Fruit fly (Drosophila melanogaster) whole organism, embryonic: ENCODE measurements around the gene Atg13.

ENCODE experiments used
- Abd-B ChIP-seq: fragments of 200-800 bp; sonication (Bioruptor generic); optimal IDR thresholded peaks from 2 replicates; lab custom pipeline; 2018; ENCODE audit warnings: missing biosample characterization, mild to moderate bottlenecking, missing genetic modification characterization, moderate library complexity
- Awh ChIP-seq: fragments of 200-800 bp; sonication (Bioruptor generic); IDR thresholded peaks from 2 replicates; pipeline ENCODE4, ENCODE4 v1.3.6; 2022; ENCODE audit warnings: missing biosample characterization, missing genetic modification characterization
- CG10267 ChIP-seq: fragments of 200-800 bp; sonication (Bioruptor generic); optimal IDR thresholded peaks from 2 replicates; lab custom pipeline; 2018; ENCODE audit warnings: missing biosample characterization, mild to moderate bottlenecking, missing genetic modification characterization, moderate library complexity
- CG14014 ChIP-seq: fragments of 200-800 bp; sonication (Bioruptor generic); IDR thresholded peaks from 2 replicates; pipeline ENCODE4 v1.3.6; 2022; ENCODE audit warnings: missing biosample characterization, missing genetic modification characterization
- CG14710 ChIP-seq: fragments of 200-800 bp; sonication (Bioruptor generic); optimal IDR thresholded peaks from 3 replicates; lab custom pipeline; 2019; ENCODE audit warnings: missing biosample characterization, mild to moderate bottlenecking, missing genetic modification characterization, moderate library complexity
- CG14860 ChIP-seq: fragments of 200-800 bp; sonication (Bioruptor generic); IDR thresholded peaks from 3 replicates; pipeline ENCODE4 v1.3.6; 2022; ENCODE audit warnings: missing biosample characterization, missing genetic modification characterization; ENCODE audit not compliant: partially characterized antibody
- CG15011 ChIP-seq: fragments of 200-800 bp; sonication (Bioruptor generic); optimal IDR thresholded peaks from 3 replicates; lab custom pipeline; 2018; ENCODE audit warnings: missing biosample characterization, mild to moderate bottlenecking, missing genetic modification characterization
- CG15696 ChIP-seq: fragments of 200-800 bp; sonication (Bioruptor generic); optimal IDR thresholded peaks from 2 replicates; lab custom pipeline; 2019; ENCODE audit warnings: missing biosample characterization, mild to moderate bottlenecking, missing genetic modification characterization, moderate library complexity
- CG1603 ChIP-seq: fragments of 200-800 bp; sonication (Bioruptor generic); optimal IDR thresholded peaks from 2 replicates; lab custom pipeline; 2019; ENCODE audit warnings: missing biosample characterization, mild to moderate bottlenecking, missing genetic modification characterization, moderate library complexity
- CG17328 ChIP-seq: fragments of 200-800 bp; sonication (Bioruptor generic); IDR thresholded peaks from 2 replicates; pipeline ENCODE4 v1.3.6; 2022; ENCODE audit warnings: missing biosample characterization, missing genetic modification characterization
- CG18262 ChIP-seq: fragments of 200-800 bp; optimal IDR thresholded peaks from 3 replicates; lab custom pipeline; 2019; ENCODE audit warnings: missing biosample characterization, mild to moderate bottlenecking, missing genetic modification characterization, moderate library complexity
- CG18476 ChIP-seq: fragments of 200-800 bp; sonication (Bioruptor generic); optimal IDR thresholded peaks from 2 replicates; lab custom pipeline; 2016; ENCODE audit warnings: missing biosample characterization, mild to moderate bottlenecking, missing genetic modification characterization
- CG33557 ChIP-seq: fragments of 200-800 bp; sonication (Bioruptor generic); optimal IDR thresholded peaks from 2 replicates; lab custom pipeline; 2019; ENCODE audit warnings: missing biosample characterization, mild to moderate bottlenecking, missing genetic modification characterization, moderate library complexity
- CG34224 ChIP-seq: fragments of 200-800 bp; sonication (Bioruptor generic); IDR thresholded peaks from 3 replicates; pipeline ENCODE4 v1.3.6; 2022; ENCODE audit warnings: missing biosample characterization, missing genetic modification characterization; ENCODE audit not compliant: partially characterized antibody
- CG4404 ChIP-seq: fragments of 200-800 bp; sonication (Bioruptor generic); IDR thresholded peaks from 2 replicates; pipeline ENCODE4 v1.3.6; 2022; ENCODE audit warnings: missing biosample characterization, missing genetic modification characterization
- CG4707 ChIP-seq: fragments of 200-800 bp; sonication (Bioruptor generic); optimal IDR thresholded peaks from 2 replicates; lab custom pipeline; 2018; ENCODE audit warnings: missing biosample characterization, mild to moderate bottlenecking, missing genetic modification characterization, moderate library complexity
- CG6683 ChIP-seq: fragments of 200-800 bp; sonication (Bioruptor generic); optimal IDR thresholded peaks from 2 replicates; lab custom pipeline; 2017; ENCODE audit warnings: missing biosample characterization, mild to moderate bottlenecking, missing genetic modification characterization, missing genetic modification reagents
- CG9932 ChIP-seq: fragments of 200-800 bp; sonication (Bioruptor generic); IDR thresholded peaks from 2 replicates; pipeline ENCODE4 v1.3.6; 2022; ENCODE audit warnings: missing biosample characterization, missing genetic modification characterization
- CoRest ChIP-seq: fragments of 200-800 bp; sonication (Bioruptor generic); optimal IDR thresholded peaks from 3 replicates; lab custom pipeline; 2018; ENCODE audit warnings: missing biosample characterization, mild to moderate bottlenecking, missing genetic modification characterization, moderate library complexity
- D19A ChIP-seq: fragments of 200-800 bp; optimal IDR thresholded peaks from 3 replicates; lab custom pipeline; 2019; ENCODE audit warnings: missing biosample characterization, mild to moderate bottlenecking, missing genetic modification characterization, moderate library complexity
- Doc2 ChIP-seq: fragments of 200-800 bp; sonication (Bioruptor generic); IDR thresholded peaks from 2 replicates; pipeline ENCODE4 v1.3.6; 2022; ENCODE audit warnings: missing biosample characterization, missing genetic modification characterization
- Drgx ChIP-seq: fragments of 200-800 bp; sonication (Bioruptor generic); IDR thresholded peaks from 2 replicates; pipeline ENCODE4 v1.3.6; 2022; ENCODE audit warnings: missing biosample characterization, missing genetic modification characterization
- Eip74EF ChIP-seq, 2 experiments: fragments of 200-800 bp in 1 of 2; fragments of >200 bp in 1 of 2; sonication (Bioruptor generic) in 1 of 2; optimal IDR thresholded peaks; 2 replicates each; lab custom pipeline; 2017 to 2019; ENCODE audit warnings: missing biosample characterization in 2 of 2, missing genetic modification characterization in 2 of 2, mild to moderate bottlenecking in 1 of 2, moderate library complexity in 1 of 2
- Ets65A ChIP-seq: fragments of 200-800 bp; sonication (Bioruptor generic); peaks from one replicate; lab custom pipeline; 2016; ENCODE audit warnings: missing biosample characterization, missing genetic modification characterization
- H2.0 ChIP-seq: fragments of 200-800 bp; sonication (Bioruptor generic); IDR thresholded peaks from 2 replicates; pipeline ENCODE4 v1.3.6; 2022; ENCODE audit warnings: missing biosample characterization, missing genetic modification characterization
- Jarid2 ChIP-seq: fragments of 200-800 bp; sonication (Bioruptor generic); optimal IDR thresholded peaks from 3 replicates; lab custom pipeline; 2017; ENCODE audit warnings: mild to moderate bottlenecking, missing biosample characterization, missing genetic modification reagents, missing genetic modification characterization
- Kr ChIP-seq: fragments of 200-800 bp; sonication (Bioruptor generic); optimal IDR thresholded peaks from 2 replicates; lab custom pipeline; 2017; ENCODE audit warnings: missing biosample characterization, mild to moderate bottlenecking, missing genetic modification characterization
- Max ChIP-seq: fragments of 200-800 bp; sonication (Bioruptor generic); optimal IDR thresholded peaks from 2 replicates; lab custom pipeline; 2016; ENCODE audit warnings: missing biosample characterization, mild to moderate bottlenecking, missing genetic modification characterization
- NfI ChIP-seq: fragments of 200-800 bp; sonication (Bioruptor generic); optimal IDR thresholded peaks from 3 replicates; lab custom pipeline; 2018; ENCODE audit warnings: missing biosample characterization, mild to moderate bottlenecking, missing genetic modification characterization, moderate library complexity
- Optix ChIP-seq: fragments of 200-800 bp; sonication (Bioruptor generic); IDR thresholded peaks from 3 replicates; pipeline ENCODE4 v1.3.6; 2022; ENCODE audit warnings: missing biosample characterization, missing genetic modification characterization
- Pdp1 ChIP-seq, 2 experiments: fragments of 200-800 bp; sonication (Bioruptor generic); optimal IDR thresholded peaks; 3 replicates each; lab custom pipeline; 2016; ENCODE audit warnings: missing biosample characterization in 2 of 2, missing genetic modification characterization in 2 of 2, mild to moderate bottlenecking in 1 of 2, moderate library complexity in 1 of 2
- Taf1 ChIP-seq: fragments of 200-800 bp; sonication (Bioruptor generic); IDR thresholded peaks from 2 replicates; pipeline ENCODE4 v1.3.6; 2022; ENCODE audit warnings: missing biosample characterization, missing genetic modification characterization
- Vsx1 ChIP-seq: fragments of 200-800 bp; sonication (Bioruptor generic); optimal IDR thresholded peaks from 2 replicates; lab custom pipeline; 2017; ENCODE audit warnings: missing biosample characterization, mild to moderate bottlenecking, missing genetic modification characterization, missing genetic modification reagents
- amos ChIP-seq: fragments of 200-800 bp; sonication (Bioruptor generic); IDR thresholded peaks from 2 replicates; pipeline ENCODE4 v1.3.6; 2022; ENCODE audit warnings: missing biosample characterization, missing genetic modification characterization; ENCODE audit not compliant: partially characterized antibody
- caup ChIP-seq: fragments of 200-800 bp; sonication (Bioruptor generic); optimal IDR thresholded peaks from 3 replicates; lab custom pipeline; 2017; ENCODE audit warnings: missing biosample characterization, mild to moderate bottlenecking, missing genetic modification characterization, moderate library complexity; ENCODE audit not compliant: severe bottlenecking
- cg ChIP-seq: fragments of 200-800 bp; sonication (Bioruptor generic); optimal IDR thresholded peaks from 3 replicates; lab custom pipeline; 2019; ENCODE audit warnings: missing biosample characterization, mild to moderate bottlenecking, missing genetic modification characterization, moderate library complexity
- dm ChIP-seq: fragments of 200-800 bp; sonication (Bioruptor generic); optimal IDR thresholded peaks from 3 replicates; lab custom pipeline; 2016; ENCODE audit warnings: missing biosample characterization, missing genetic modification characterization
- fd96Cb ChIP-seq: fragments of 200-800 bp; sonication (Bioruptor generic); optimal IDR thresholded peaks from 2 replicates; lab custom pipeline; 2018; ENCODE audit warnings: missing biosample characterization, mild to moderate bottlenecking, missing genetic modification characterization, moderate library complexity
- fu2 ChIP-seq: fragments of 200-800 bp; sonication (Bioruptor generic); optimal IDR thresholded peaks from 2 replicates; lab custom pipeline; 2016; ENCODE audit warnings: missing biosample characterization, missing genetic modification characterization
- gcm2 ChIP-seq: fragments of 200-800 bp; sonication (Bioruptor generic); optimal IDR thresholded peaks from 2 replicates; lab custom pipeline; 2016; ENCODE audit warnings: missing biosample characterization, missing genetic modification characterization
- grau ChIP-seq: fragments of 200-800 bp; optimal IDR thresholded peaks from 3 replicates; lab custom pipeline; 2019; ENCODE audit warnings: missing biosample characterization, mild to moderate bottlenecking, missing genetic modification characterization, moderate library complexity
- otp ChIP-seq: fragments of 200-800 bp; sonication (Bioruptor generic); IDR thresholded peaks from 3 replicates; pipeline ENCODE4, ENCODE4 v1.3.6; 2022; ENCODE audit warnings: missing biosample characterization, missing genetic modification characterization
- phol ChIP-seq: fragments of 200-800 bp; sonication (Bioruptor generic); optimal IDR thresholded peaks from 3 replicates; lab custom pipeline; 2018; ENCODE audit warnings: missing biosample characterization, mild to moderate bottlenecking, missing genetic modification characterization, moderate library complexity
- prd ChIP-seq, 3 experiments: fragments of >200 bp in 2 of 3; fragments of 200-800 bp in 1 of 3; sonication (Bioruptor generic) in 1 of 3; optimal IDR thresholded peaks in 2 of 3; IDR thresholded peaks in 1 of 3; 2 replicates in 2 of 3; 3 replicates in 1 of 3; pipeline versions ENCODE4 v1.3.6 to Lab custom; 2017 to 2022; ENCODE audit warnings: missing biosample characterization in 1 of 3, missing genetic modification characterization in 1 of 3
- row ChIP-seq: fragments of 200-800 bp; sonication (Bioruptor generic); IDR thresholded peaks from 3 replicates; pipeline ENCODE4 v1.3.6; 2022; ENCODE audit warnings: missing biosample characterization, missing genetic modification characterization
- slbo ChIP-seq: fragments of 200-800 bp; sonication (Bioruptor generic); IDR thresholded peaks from 2 replicates; pipeline ENCODE4 v1.3.6; 2022; ENCODE audit warnings: missing biosample characterization, missing genetic modification characterization
- trem ChIP-seq: fragments of 200-800 bp; optimal IDR thresholded peaks from 3 replicates; lab custom pipeline; 2019; ENCODE audit warnings: missing biosample characterization, mild to moderate bottlenecking, missing genetic modification characterization, moderate library complexity
- zen2 ChIP-seq: fragments of 200-800 bp; sonication (Bioruptor generic); IDR thresholded peaks from 3 replicates; pipeline ENCODE4 v1.3.6; 2022; ENCODE audit warnings: missing biosample characterization, missing genetic modification characterization; ENCODE audit not compliant: partially characterized antibody
- zf30C ChIP-seq: fragments of 200-800 bp; sonication (Bioruptor generic); optimal IDR thresholded peaks from 3 replicates; lab custom pipeline; 2018; ENCODE audit warnings: missing biosample characterization, mild to moderate bottlenecking, missing genetic modification characterization

Gene Atg13

DNA sequence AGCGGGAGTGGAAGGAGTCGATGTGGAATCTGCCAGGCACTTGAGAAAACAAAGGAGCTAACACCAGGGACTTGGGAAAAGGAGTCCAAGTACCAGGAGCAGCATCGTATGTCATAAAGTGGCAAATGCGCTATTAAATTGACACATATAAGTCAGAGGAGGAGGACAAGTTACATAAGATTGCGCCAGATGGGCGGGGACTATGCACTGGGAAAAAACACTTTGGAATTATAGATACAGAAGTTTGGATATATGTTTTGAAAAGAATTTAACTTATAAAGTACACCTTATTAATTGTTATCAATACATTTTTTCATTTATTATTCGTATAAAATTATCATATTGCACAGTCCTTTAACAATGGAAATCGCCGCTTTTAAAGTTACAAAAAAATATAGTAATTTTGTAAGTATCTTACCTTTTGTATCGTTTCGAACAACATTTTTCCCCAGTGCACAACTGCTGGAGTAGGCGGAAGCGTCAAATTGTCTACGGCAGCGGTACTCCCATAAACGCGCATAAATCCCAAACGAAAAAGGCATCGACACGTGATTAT lies 13.5 kb upstream of the Atg13 start (continued):
- no peak for TF ChIP-seq NfI (GFP tag; lab: Kevin White, UChicago)
- TF ChIP-seq Max: no peak
- TF ChIP-seq Taf1 (GFP tag; lab: Robert Waterston, UW): no peak
- no peak for TF ChIP-seq Jarid2 (GFP tag; lab: Kevin White, UChicago)
- no peak for TF ChIP-seq CG9932 (GFP tag; lab: Robert Waterston, UW)
- TF ChIP-seq gcm2 (GFP tag; lab: Kevin White, UChicago): no peak
- no peak for TF ChIP-seq CG18476
- no peak for TF ChIP-seq prd (optimal IDR thresholded peaks at IDR 0.05; lab: Kevin White, UChicago)
- 0 out of 3 replicates have a peak, but pooled peaks have one; percentile 19 for TF ChIP-seq prd (GFP tag; IDR thresholded peaks at IDR 0.05; lab: Robert Waterston, UW)
- TF ChIP-seq CoRest (tag; lab: Kevin White, UChicago): peak; percentile 25
- TF ChIP-seq zf30C: peak; percentile 74
- TF ChIP-seq CG4404 (GFP tag; lab: Robert Waterston, UW): peak; percentile 39
- TF ChIP-seq Optix (GFP tag; lab: Robert Waterston, UW): no peak
- peak; percentile 47 for TF ChIP-seq CG33557 (GFP tag; lab: Kevin White, UChicago)
- peak in 1 of 2 experiments; percentile 51 for TF ChIP-seq Pdp1 (GFP tag; optimal IDR thresholded peaks at IDR 0.05; lab: Kevin White, UChicago)
- no peak for TF ChIP-seq zen2 (GFP tag; lab: Robert Waterston, UW)
- no peak for TF ChIP-seq CG1603 (tag; lab: Kevin White, UChicago)
- no peak for TF ChIP-seq cg
- TF ChIP-seq Eip74EF (GFP tag; optimal IDR thresholded peaks at IDR 0.05; lab: Kevin White, UChicago): no peak
- peak; percentile 36 for TF ChIP-seq phol
- no peak for TF ChIP-seq CG17328 (GFP tag; lab: Robert Waterston, UW)
- peak; percentile 84 for TF ChIP-seq CG15696 (tag; lab: Kevin White, UChicago)
- TF ChIP-seq Doc2 (GFP tag; lab: Robert Waterston, UW): no peak
- peak; percentile 51 for TF ChIP-seq CG18262 (tag; lab: Kevin White, UChicago)
- peak; percentile 2 for TF ChIP-seq fd96Cb
- TF ChIP-seq D19A (tag; lab: Kevin White, UChicago): peak; percentile 17
- TF ChIP-seq CG10267 (tag; lab: Kevin White, UChicago): peak; percentile 45
- no peak for TF ChIP-seq amos (GFP tag; lab: Robert Waterston, UW)
- TF ChIP-seq trem: peak; percentile 7
- TF ChIP-seq Abd-B (GFP tag; lab: Kevin White, UChicago): no peak
- TF ChIP-seq CG15011 (GFP tag; lab: Kevin White, UChicago): no peak
- peak; percentile 39 for TF ChIP-seq Kr (GFP tag; lab: Kevin White, UChicago)
- TF ChIP-seq Ets65A (GFP tag; lab: Kevin White, UChicago): peak; percentile 9
- TF ChIP-seq grau (tag; lab: Kevin White, UChicago): peak; percentile 34
- peak; percentile 38 for TF ChIP-seq CG14710 (tag; lab: Kevin White, UChicago)
- no peak for TF ChIP-seq Vsx1
- TF ChIP-seq, all 482 proteins: peak for 37

DNA sequence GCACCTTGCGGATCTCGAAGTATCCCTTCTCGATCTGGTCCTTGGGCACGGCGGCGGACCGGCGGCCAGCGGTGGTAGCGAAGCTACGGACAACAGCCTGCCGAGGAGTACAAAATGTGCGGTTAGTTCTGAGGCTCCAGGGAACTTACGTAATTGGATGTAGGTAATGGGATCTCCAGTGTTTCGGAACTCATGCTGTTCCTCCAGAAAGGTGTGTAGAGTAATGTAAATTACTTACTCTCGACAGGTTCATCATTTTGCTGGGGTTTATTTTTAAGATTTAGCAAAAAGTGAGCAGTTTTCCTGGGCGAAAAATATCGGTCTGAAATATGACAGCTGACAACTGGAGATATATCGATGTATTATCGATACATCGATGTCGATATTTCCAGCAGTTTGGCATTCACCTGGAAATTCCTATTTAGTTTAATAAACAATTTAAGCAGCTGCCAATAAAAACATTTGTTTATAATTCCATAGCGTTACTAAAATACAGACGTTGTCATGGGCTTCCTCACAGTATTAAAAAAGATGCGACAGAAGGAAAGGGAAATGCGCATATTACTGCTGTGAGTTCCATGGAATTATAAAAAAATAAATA lies 8.8 kb upstream of the Atg13 start, which contains the start of the genes COX7A and Arl2:
Gene COX7A (minus strand): TSS at position 369 of the 601 bp plus-strand sequence.
Gene Arl2 (plus strand): TSS at position 426 of the 601 bp plus-strand sequence.
- no peak for TF ChIP-seq CG6683 (GFP tag; lab: Kevin White, UChicago)
- no peak for TF ChIP-seq slbo (GFP tag; lab: Robert Waterston, UW)
- peak; percentile 91 for TF ChIP-seq CG14860 (GFP tag; lab: Robert Waterston, UW)
- TF ChIP-seq Drgx (GFP tag; lab: Robert Waterston, UW): no peak
- TF ChIP-seq fu2: no peak
- TF ChIP-seq row (GFP tag; lab: Robert Waterston, UW): peak; percentile 43; the same call in 2 of the 3 replicates
- TF ChIP-seq dm (GFP tag; lab: Kevin White, UChicago): peak; percentile 23
- TF ChIP-seq H2.0: no peak
- TF ChIP-seq CG34224: peak; percentile 97
- no peak for TF ChIP-seq CG4707 (GFP tag; lab: Kevin White, UChicago)
- no peak for TF ChIP-seq otp
- no peak for TF ChIP-seq caup (GFP tag; lab: Kevin White, UChicago)
- TF ChIP-seq CG14014: no peak
- no peak for TF ChIP-seq Awh
